Worm (Caenorhabditis elegans): ENCODE measurements around the gene K02F3.2.

The K02F3.2 gene

DNA sequence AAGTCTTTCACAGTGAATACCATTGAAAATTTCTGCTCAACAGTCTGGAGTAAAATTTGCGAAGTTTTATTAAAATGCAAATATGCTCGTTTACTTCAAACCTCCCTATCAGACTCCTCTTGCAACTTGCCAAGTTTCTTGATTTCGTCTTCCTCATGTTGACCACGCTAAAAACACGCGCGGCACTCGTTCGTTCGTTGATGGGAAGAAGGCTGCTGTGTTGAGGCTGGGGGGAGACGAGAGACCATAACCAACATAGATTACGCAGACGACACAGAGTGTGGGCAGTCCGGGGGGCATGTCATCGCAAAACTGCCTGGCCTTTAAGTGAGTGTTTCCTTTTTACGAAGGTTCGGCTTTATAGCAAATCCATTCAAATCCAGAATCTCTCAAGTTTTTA lies 1.6 kb upstream of the K02F3.2 start (continued):
- TF ChIP-seq lin-35 (GFP tag; optimal IDR thresholded peaks at IDR 0.05) (peak; percentile 18 to 39), skn-1 (tag; optimal IDR thresholded peaks at IDR 0.05) (peak; percentile 8)

DNA sequence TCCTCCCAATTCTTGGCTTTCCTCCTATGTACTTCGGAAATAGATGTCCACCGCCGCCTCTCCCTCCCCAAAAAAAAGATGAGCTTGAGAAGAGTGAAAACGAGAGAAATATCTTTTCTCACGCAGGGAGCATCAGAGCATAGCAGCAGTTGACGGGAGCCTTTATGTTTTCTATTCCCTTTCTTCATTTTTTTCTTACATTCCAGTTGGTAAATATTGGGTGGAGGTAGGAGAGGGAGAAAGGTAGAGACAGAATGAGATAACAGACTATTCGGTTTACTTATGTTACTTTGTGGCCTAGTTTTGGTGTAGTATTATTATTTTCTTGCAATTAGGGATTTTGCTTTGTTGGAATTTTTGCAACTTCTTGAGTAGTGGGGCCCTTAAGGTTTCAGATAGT lies 1.1 kb upstream of the K02F3.2 start:
- peak in 1 of 2 experiments; percentile 4 for TF ChIP-seq lsy-2 (tag; optimal IDR thresholded peaks at IDR 0.05)
- TF ChIP-seq rnt-1 (tag; optimal IDR thresholded peaks at IDR 0.05): peak; percentile 39
- TF ChIP-seq dpl-1 (GFP tag; optimal IDR thresholded peaks at IDR 0.05): no peak
- TF ChIP-seq efl-1 (optimal IDR thresholded peaks at IDR 0.05): no peak
- TF ChIP-seq efl-1 (GFP tag; optimal IDR thresholded peaks at IDR 0.05 in 1 of 2): peak in 1 of 2 experiments; percentile 92
- no peak for TF ChIP-seq snu-23 (GFP tag; optimal IDR thresholded peaks at IDR 0.05)
- TF ChIP-seq sptf-1 (tag; optimal IDR thresholded peaks at IDR 0.05): no peak
- no peak for TF ChIP-seq lir-3 (tag; optimal IDR thresholded peaks at IDR 0.05; ENCODE audit: poor library complexity)
- TF ChIP-seq nhr-20 (tag; optimal IDR thresholded peaks at IDR 0.05): no peak

DNA sequence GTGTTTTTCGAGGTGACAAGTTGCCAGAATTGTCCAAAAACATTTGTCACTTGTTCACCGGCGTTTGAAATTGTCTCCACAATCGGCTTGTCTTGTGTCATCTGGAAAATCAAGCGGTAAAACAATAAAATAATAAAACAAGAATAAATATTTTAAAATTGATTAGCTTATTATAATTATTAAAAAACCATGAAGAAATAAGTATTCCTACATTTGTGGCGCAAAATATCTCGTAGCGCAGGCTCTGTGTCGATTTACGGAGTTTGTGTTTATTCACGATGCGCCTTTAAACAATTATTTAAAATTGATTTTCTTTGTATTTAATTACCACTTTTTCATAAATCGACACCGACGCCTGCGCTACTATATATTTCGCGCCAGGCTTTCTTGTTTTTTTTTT lies 6.7 kb downstream of the K02F3.2 start, which contains the start of gene moma-1:
moma-1 (minus strand) TSS at position 101 of the 400 bp plus-strand sequence.
- TF ChIP-seq fkh-8 (tag; optimal IDR thresholded peaks at IDR 0.05) (no peak), nhr-28 (tag; optimal IDR thresholded peaks at IDR 0.05) (no peak), fkh-4 (tag; optimal IDR thresholded peaks at IDR 0.05; ENCODE audit: borderline replicate concordance) (no peak), Y116A8C.19 (tag; optimal IDR thresholded peaks at IDR 0.05; ENCODE audit: borderline replicate concordance) (no peak), nhr-85 (tag) (peak; percentile 44), nhr-71 (tag; optimal IDR thresholded peaks at IDR 0.05) (no peak), efl-3 (GFP tag; optimal IDR thresholded peaks at IDR 0.05) (no peak), alr-1 (tag; optimal IDR thresholded peaks at IDR 0.05; ENCODE audit: borderline replicate concordance) (no peak), egl-27 (tag; optimal IDR thresholded peaks at IDR 0.05) (no peak), nhr-90 (tag; optimal IDR thresholded peaks at IDR 0.05; ENCODE audit: poor library complexity) (peak; percentile 18), xbp-1 (tag; optimal IDR thresholded peaks at IDR 0.05) (no peak), unc-86 (tag; optimal IDR thresholded peaks at IDR 0.05) (no peak), sox-4 (tag; optimal IDR thresholded peaks at IDR 0.05) (no peak)

DNA sequence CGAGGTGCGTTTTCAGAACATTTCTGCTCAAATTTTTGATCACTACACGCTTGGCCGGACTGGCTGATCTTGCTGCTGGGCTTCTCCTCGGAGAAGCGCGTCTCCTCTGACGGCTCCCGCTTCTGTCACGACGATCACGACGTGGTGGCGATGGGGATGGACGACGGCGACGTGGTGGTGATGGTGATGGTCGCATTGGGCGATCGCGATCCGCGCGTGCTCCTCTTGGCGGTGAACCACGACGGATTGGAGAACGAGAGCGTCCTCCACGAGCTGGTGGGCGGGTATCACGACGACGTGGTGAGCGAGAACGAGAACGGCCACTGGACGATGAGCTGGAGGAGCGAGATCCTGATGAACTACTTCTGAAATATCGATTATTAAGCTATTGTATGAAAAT lies 7.8 kb downstream of the K02F3.2 start:
- TF ChIP-seq ceh-88 (GFP tag; IDR thresholded peaks at IDR 0.05): no peak
- TF ChIP-seq lin-14 (GFP tag; optimal IDR thresholded peaks at IDR 0.05): no peak
- no peak for TF ChIP-seq nhr-20 (tag; optimal IDR thresholded peaks at IDR 0.05)

DNA sequence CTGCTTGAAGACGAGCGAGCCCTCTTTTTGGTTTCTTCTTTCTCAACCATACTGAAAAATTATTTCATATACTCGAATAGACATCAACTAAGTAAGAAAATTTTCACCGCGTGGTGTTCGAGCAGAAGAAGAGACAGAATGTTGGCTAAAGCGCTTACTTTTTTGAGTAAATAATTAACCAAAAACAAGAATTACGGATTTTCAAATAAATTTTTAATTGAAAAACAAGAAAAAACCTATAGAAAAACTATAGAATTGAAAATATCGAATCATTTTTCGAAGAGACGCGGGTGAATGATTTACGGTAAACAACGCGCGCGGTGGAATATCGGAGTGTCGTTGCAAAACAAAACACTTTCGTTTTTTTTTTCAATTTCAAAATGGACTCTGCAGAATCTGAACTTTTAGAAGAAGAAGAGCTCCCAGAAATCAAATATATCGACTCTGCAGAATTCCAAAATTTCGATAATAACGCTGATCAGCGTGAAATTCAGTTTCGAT lies 8.3 kb downstream of the K02F3.2 start, which contains the start of the genes rnp-5 and tag-51:
rnp-5 (minus strand) TSS at position 51 of the 501 bp plus-strand sequence.
tag-51 (plus strand) TSS at position 363 of the 501 bp plus-strand sequence.
- TF ChIP-seq blmp-1 (tag; optimal IDR thresholded peaks at IDR 0.05) (peak; percentile 90), ets-5 (GFP tag; IDR thresholded peaks at IDR 0.05) (no peak), lin-15B (tag; optimal IDR thresholded peaks at IDR 0.05) (no peak), lsy-2 (tag; optimal IDR thresholded peaks at IDR 0.05) (peak; percentile 19 to 49), efl-1 (optimal IDR thresholded peaks at IDR 0.05) (peak; percentile 16 to 32), efl-1 (GFP tag; optimal IDR thresholded peaks at IDR 0.05 in 1 of 2) (peak in 1 of 2 experiments; percentile 31), lin-39 (tag; optimal IDR thresholded peaks at IDR 0.05) (no peak), lin-35 (GFP tag; optimal IDR thresholded peaks at IDR 0.05) (peak; percentile 36 to 56), snu-23 (GFP tag; optimal IDR thresholded peaks at IDR 0.05) (peak; percentile 18), nhr-20 (tag; optimal IDR thresholded peaks at IDR 0.05) (no peak), C16A3.4 (tag; optimal IDR thresholded peaks at IDR 0.05) (no peak), swsn-7 (tag; optimal IDR thresholded peaks at IDR 0.05) (no peak), zip-4 (GFP tag; optimal IDR thresholded peaks at IDR 0.05) (no peak), elt-2 (tag; optimal IDR thresholded peaks at IDR 0.05) (no peak), jun-1 (tag; optimal IDR thresholded peaks at IDR 0.05) (no peak), mdl-1 (tag; optimal IDR thresholded peaks at IDR 0.05) (no peak), hlh-17 (GFP tag; optimal IDR thresholded peaks at IDR 0.05; ENCODE audit: borderline replicate concordance) (no peak), F16B12.6 (tag; optimal IDR thresholded peaks at IDR 0.05) (no peak), mef-2 (tag; optimal IDR thresholded peaks at IDR 0.05) (no peak), dpl-1 (GFP tag; optimal IDR thresholded peaks at IDR 0.05) (peak in 1 of 3 experiments; percentile 48), fkh-4 (tag; optimal IDR thresholded peaks at IDR 0.05; ENCODE audit: borderline replicate concordance) (no peak), ceh-63 (GFP tag; optimal IDR thresholded peaks at IDR 0.05) (no peak)
